Worm (Caenorhabditis elegans) whole organism, L4/young adult: ENCODE results near the gene srz-78.

Source experiments
- W03F9.2 ChIP-seq: fragments of 150-350 bp; optimal IDR thresholded peaks from 2 replicates; lab custom pipeline; 2014; ENCODE audit warnings: missing biosample characterization, missing genetic modification characterization
- dao-5 ChIP-seq: sonication (generic microtip); optimal IDR thresholded peaks from 2 replicates; lab custom pipeline; 2016; ENCODE audit warnings: missing genotype, missing genetic modification characterization, moderate library complexity, missing compliant biosample characterization
- him-1 ChIP-seq: sonication (generic microtip); optimal IDR thresholded peaks from 2 replicates; lab custom pipeline; 2016; ENCODE audit warnings: missing genotype, missing genetic modification reagents, missing genetic modification characterization, missing compliant biosample characterization

DNA sequence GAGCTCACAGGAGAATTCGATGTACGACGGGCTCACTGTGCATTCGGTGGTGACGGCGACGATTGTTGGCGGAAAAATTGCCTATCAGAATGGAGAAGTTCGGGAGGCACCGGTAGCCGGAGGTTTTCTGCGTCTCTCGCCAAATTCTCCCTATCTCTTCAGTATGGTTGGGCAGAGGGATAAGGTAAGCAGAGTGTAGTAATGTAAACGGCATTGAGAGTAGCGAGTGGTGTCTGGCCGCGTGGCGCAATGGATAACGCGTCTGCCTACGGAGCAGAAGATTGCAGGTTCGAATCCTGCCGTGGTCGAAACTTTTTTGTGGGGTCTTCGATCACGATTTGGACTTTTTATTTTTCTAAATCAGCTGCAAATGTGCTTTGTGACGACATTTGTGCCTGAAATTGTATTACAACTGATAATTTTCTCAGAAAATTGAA lies 33.0 kb downstream of the srz-78 start:
- TF ChIP-seq dao-5 (no peak), him-1 (peak; percentile 23), W03F9.2 (tag; lab: Kevin White, UChicago) (no peak)
